Fruit fly (Drosophila melanogaster): ENCODE results near the gene hep.

hep gene

dm6 chrX:13090656-13091261, 525 bp upstream of the hep start, which contains the start of gene lic (continued):
- TF ChIP-seq CG7556 (GFP tag; optimal IDR thresholded peaks at IDR 0.05) (no peak), sug (tag; optimal IDR thresholded peaks at IDR 0.05) (no peak), CG31388 (GFP tag; optimal IDR thresholded peaks at IDR 0.05) (no peak), cad (GFP tag; optimal IDR thresholded peaks at IDR 0.05) (no peak), her (GFP tag; optimal IDR thresholded peaks at IDR 0.05) (no peak), CG10321 (GFP tag; IDR thresholded peaks at IDR 0.05) (no peak), pita (GFP tag; optimal IDR thresholded peaks at IDR 0.05) (no peak), tap (tag; optimal IDR thresholded peaks at IDR 0.05) (no peak), zfh1 (GFP tag; IDR thresholded peaks at IDR 0.05) (no peak), h (optimal IDR thresholded peaks at IDR 0.05) (no peak), TFAM (GFP tag; optimal IDR thresholded peaks at IDR 0.05) (no peak), crp (GFP tag; optimal IDR thresholded peaks at IDR 0.05) (no peak), slou (GFP tag; optimal IDR thresholded peaks at IDR 0.05) (no peak), trem (tag; optimal IDR thresholded peaks at IDR 0.05) (no peak), CG1529 (GFP tag; optimal IDR thresholded peaks at IDR 0.05) (no peak), Nf-YC (tag; optimal IDR thresholded peaks at IDR 0.05) (no peak), maf-S (GFP tag; optimal IDR thresholded peaks at IDR 0.05) (no peak), hkb (optimal IDR thresholded peaks at IDR 0.05) (no peak), hkb (GFP tag; IDR thresholded peaks at IDR 0.05) (no peak), CG6654 (GFP tag; optimal IDR thresholded peaks at IDR 0.05) (no peak), Rx (GFP tag; IDR thresholded peaks at IDR 0.05) (no peak), oc (tag; optimal IDR thresholded peaks at IDR 0.05) (no peak), run (tag; optimal IDR thresholded peaks at IDR 0.05) (no peak), CG3847 (GFP tag; IDR thresholded peaks at IDR 0.05) (no peak), Atf-2 (GFP tag; optimal IDR thresholded peaks at IDR 0.05) (no peak), Hsf (GFP tag; optimal IDR thresholded peaks at IDR 0.05) (no peak), D19A (tag; optimal IDR thresholded peaks at IDR 0.05) (no peak), CG18619 (GFP tag; optimal IDR thresholded peaks at IDR 0.05) (no peak), CG30431 (GFP tag; optimal IDR thresholded peaks at IDR 0.05) (no peak), Rfx (GFP tag; IDR thresholded peaks at IDR 0.05) (no peak), CG42726 (GFP tag; IDR thresholded peaks at IDR 0.05; ENCODE audit: partially characterized antibody) (peak; percentile 77), ken (GFP tag; IDR thresholded peaks at IDR 0.05) (no peak), CG12104 (GFP tag; optimal IDR thresholded peaks at IDR 0.05) (no peak), CG7987 (GFP tag; optimal IDR thresholded peaks at IDR 0.05) (no peak), bsh (GFP tag; optimal IDR thresholded peaks at IDR 0.05) (no peak), Mrtf (GFP tag; IDR thresholded peaks at IDR 0.05) (no peak), CG7357 (GFP tag; IDR thresholded peaks at IDR 0.05) (no peak), ewg (GFP tag; optimal IDR thresholded peaks at IDR 0.05) (no peak), tna (GFP tag; IDR thresholded peaks at IDR 0.05; ENCODE audit: partially characterized antibody) (peak; percentile 82), CG8089 (GFP tag; optimal IDR thresholded peaks at IDR 0.05) (no peak), slp2 (GFP tag; optimal IDR thresholded peaks at IDR 0.05) (no peak), ato (GFP tag; IDR thresholded peaks at IDR 0.05; ENCODE audit: partially characterized antibody) (peak; percentile 88), tgo (GFP tag; IDR thresholded peaks at IDR 0.05) (no peak), NK7.1 (GFP tag; optimal IDR thresholded peaks at IDR 0.05) (no peak), gro (GFP tag; optimal IDR thresholded peaks at IDR 0.05) (no peak), ssp (GFP tag; IDR thresholded peaks at IDR 0.05) (0 out of 2 replicates have a peak, but pooled peaks have one; percentile 8), nau (GFP tag; optimal IDR thresholded peaks at IDR 0.05) (no peak), gt (GFP tag; IDR thresholded peaks at IDR 0.05) (no peak), bbx (GFP tag; IDR thresholded peaks at IDR 0.05; ENCODE audit: partially characterized antibody) (peak; percentile 89), CG8281 (tag; optimal IDR thresholded peaks at IDR 0.05) (no peak), CG10462 (GFP tag; optimal IDR thresholded peaks at IDR 0.05) (no peak), Max (GFP tag; optimal IDR thresholded peaks at IDR 0.05) (no peak)

Data from whole organism, embryonic.